Fruit fly (Drosophila melanogaster) whole organism, embryonic: ENCODE results near the gene CG3815.

Source experiments
- CG10366 ChIP-seq: fragments of 200-800 bp; sonication (Bioruptor generic); IDR thresholded peaks from 2 replicates; pipeline ENCODE4 v1.3.6; 2022; ENCODE audit warnings: missing biosample characterization, missing genetic modification characterization
- CG10462 ChIP-seq: fragments of 200-800 bp; sonication (Bioruptor generic); optimal IDR thresholded peaks from 2 replicates; lab custom pipeline; 2016; ENCODE audit warnings: missing biosample characterization, missing genetic modification characterization
- CG12769 ChIP-seq: fragments of 200-800 bp; sonication (Bioruptor generic); optimal IDR thresholded peaks from 2 replicates; lab custom pipeline; 2019; ENCODE audit warnings: missing biosample characterization, mild to moderate bottlenecking, missing genetic modification characterization, moderate library complexity
- CG13775 ChIP-seq: fragments of 200-800 bp; sonication (Bioruptor generic); optimal IDR thresholded peaks from 3 replicates; lab custom pipeline; 2017; ENCODE audit warnings: missing biosample characterization, mild to moderate bottlenecking, missing genetic modification characterization
- CG14860 ChIP-seq: fragments of 200-800 bp; sonication (Bioruptor generic); IDR thresholded peaks from 3 replicates; pipeline ENCODE4 v1.3.6; 2022; ENCODE audit warnings: missing biosample characterization, missing genetic modification characterization; ENCODE audit not compliant: partially characterized antibody
- CG16863 ChIP-seq: fragments of 200-800 bp; sonication (Bioruptor generic); optimal IDR thresholded peaks from 3 replicates; lab custom pipeline; 2016; ENCODE audit warnings: missing biosample characterization, missing genetic modification characterization
- CG17385 ChIP-seq: fragments of 200-800 bp; sonication (Bioruptor generic); optimal IDR thresholded peaks from 3 replicates; lab custom pipeline; 2018; ENCODE audit warnings: missing biosample characterization, mild to moderate bottlenecking, missing genetic modification characterization
- CG1832 ChIP-seq: fragments of 200-800 bp; sonication (Bioruptor generic); optimal IDR thresholded peaks from 2 replicates; lab custom pipeline; 2017; ENCODE audit warnings: missing biosample characterization, mild to moderate bottlenecking, missing genetic modification characterization, inconsistent platforms
- CG2202 ChIP-seq: fragments of 200-800 bp; sonication (Bioruptor generic); optimal IDR thresholded peaks from 2 replicates; lab custom pipeline; 2018; ENCODE audit warnings: missing biosample characterization, mild to moderate bottlenecking, missing genetic modification characterization
- CG32532 ChIP-seq: fragments of 200-800 bp; sonication (Bioruptor generic); IDR thresholded peaks from 2 replicates; pipeline ENCODE4 v1.3.6; 2022; ENCODE audit warnings: missing biosample characterization, missing genetic modification characterization
- CG3407 ChIP-seq: fragments of 200-800 bp; sonication (Bioruptor generic); optimal IDR thresholded peaks from 2 replicates; lab custom pipeline; 2018; ENCODE audit warnings: missing biosample characterization, mild to moderate bottlenecking, missing genetic modification characterization
- CG42726 ChIP-seq: fragments of 200-800 bp; sonication (Bioruptor generic); IDR thresholded peaks from 2 replicates; pipeline ENCODE4 v1.3.6; 2022; ENCODE audit warnings: missing biosample characterization, missing genetic modification characterization; ENCODE audit not compliant: partially characterized antibody
- CG5245 ChIP-seq: fragments of 200-800 bp; sonication (Bioruptor generic); optimal IDR thresholded peaks from 3 replicates; lab custom pipeline; 2016; ENCODE audit warnings: missing biosample characterization, missing genetic modification characterization
- CG6765 ChIP-seq: fragments of 200-800 bp; sonication (Bioruptor generic); optimal IDR thresholded peaks from 3 replicates; lab custom pipeline; 2017; ENCODE audit warnings: missing biosample characterization, mild to moderate bottlenecking, missing genetic modification characterization
- CG6813 ChIP-seq: fragments of 200-800 bp; sonication (Bioruptor generic); optimal IDR thresholded peaks from 2 replicates; lab custom pipeline; 2017; ENCODE audit warnings: missing biosample characterization, missing genetic modification characterization, mild to moderate bottlenecking, moderate library complexity, missing genetic modification reagents
- CG8765 ChIP-seq: fragments of 200-800 bp; sonication (Bioruptor generic); IDR thresholded peaks from 2 replicates; pipeline ENCODE4 v1.3.6; 2022; ENCODE audit warnings: missing biosample characterization, missing genetic modification characterization
- CG8944 ChIP-seq: fragments of 200-800 bp; sonication (Bioruptor generic); optimal IDR thresholded peaks from 3 replicates; lab custom pipeline; 2016; ENCODE audit warnings: missing biosample characterization, missing genetic modification characterization
- CG9609 ChIP-seq: fragments of 200-800 bp; sonication (Bioruptor generic); optimal IDR thresholded peaks from 3 replicates; lab custom pipeline; 2016; ENCODE audit warnings: missing biosample characterization, missing genetic modification characterization
- CG9876 ChIP-seq: fragments of 200-800 bp; sonication (Bioruptor generic); optimal IDR thresholded peaks from 2 replicates; lab custom pipeline; 2016; ENCODE audit warnings: missing biosample characterization, missing genetic modification characterization
- Dek ChIP-seq: fragments of 200-800 bp; sonication (Bioruptor generic); optimal IDR thresholded peaks from 3 replicates; lab custom pipeline; 2019; ENCODE audit warnings: missing biosample characterization, mild to moderate bottlenecking, missing genetic modification characterization, moderate library complexity
- Ets97D ChIP-seq: fragments of 200-800 bp; sonication (Bioruptor generic); optimal IDR thresholded peaks from 3 replicates; lab custom pipeline; 2016; ENCODE audit warnings: missing biosample characterization, missing genetic modification characterization
- Fer1 ChIP-seq: fragments of 200-800 bp; sonication (Bioruptor generic); optimal IDR thresholded peaks from 2 replicates; lab custom pipeline; 2017; ENCODE audit warnings: missing biosample characterization, mild to moderate bottlenecking, missing genetic modification characterization
- GATAe ChIP-seq: fragments of 200-800 bp; sonication (Bioruptor generic); conservative IDR thresholded peaks from 2 replicates; pipeline ENCODE4 v1.3.6; 2022; ENCODE audit warnings: missing biosample characterization, missing genetic modification characterization
- Hand ChIP-seq: fragments of 200-800 bp; sonication (Bioruptor generic); optimal IDR thresholded peaks from 2 replicates; lab custom pipeline; 2017; ENCODE audit warnings: mild to moderate bottlenecking, missing biosample characterization, missing genetic modification reagents, missing genetic modification characterization
- Ptx1 ChIP-seq: fragments of 200-800 bp; sonication (Bioruptor generic); IDR thresholded peaks from 2 replicates; pipeline ENCODE4 v1.3.6; 2022; ENCODE audit warnings: missing biosample characterization, missing genetic modification characterization
- Sin3A ChIP-seq: fragments of >200 bp; optimal IDR thresholded peaks from 2 replicates; lab custom pipeline; 2018
- Sox100B ChIP-seq: fragments of 200-800 bp; sonication (Bioruptor generic); optimal IDR thresholded peaks from 3 replicates; lab custom pipeline; 2018; ENCODE audit warnings: missing biosample characterization, mild to moderate bottlenecking, missing genetic modification characterization
- Xbp1 ChIP-seq: fragments of 200-800 bp; sonication (Bioruptor generic); optimal IDR thresholded peaks from 3 replicates; lab custom pipeline; 2016; ENCODE audit warnings: missing biosample characterization, mild to moderate bottlenecking, missing genetic modification characterization
- ab ChIP-seq: fragments of 200-800 bp; sonication (Bioruptor generic); optimal IDR thresholded peaks from 2 replicates; lab custom pipeline; 2016; ENCODE audit warnings: missing biosample characterization, missing genetic modification characterization
- ash1 ChIP-seq: fragments of 200-800 bp; sonication (Bioruptor generic); optimal IDR thresholded peaks from 2 replicates; lab custom pipeline; 2018; ENCODE audit warnings: missing biosample characterization, mild to moderate bottlenecking, missing genetic modification characterization
- btn ChIP-seq: fragments of 200-800 bp; sonication (Bioruptor generic); optimal IDR thresholded peaks from 2 replicates; lab custom pipeline; 2016; ENCODE audit warnings: missing biosample characterization, missing genetic modification characterization
- cato ChIP-seq: fragments of 200-800 bp; sonication (Bioruptor generic); optimal IDR thresholded peaks from 2 replicates; lab custom pipeline; 2016; ENCODE audit warnings: missing biosample characterization, missing genetic modification characterization, borderline replicate concordance
- danr ChIP-seq: fragments of 200-800 bp; sonication (Bioruptor generic); IDR thresholded peaks from 2 replicates; pipeline ENCODE4 v1.3.6; 2022; ENCODE audit warnings: missing biosample characterization, missing genetic modification characterization
- ems ChIP-seq: fragments of 200-800 bp; sonication (Bioruptor generic); optimal IDR thresholded peaks from 3 replicates; lab custom pipeline; 2016; ENCODE audit warnings: missing biosample characterization, missing genetic modification characterization
- ewg ChIP-seq: fragments of 200-800 bp; sonication (Bioruptor generic); optimal IDR thresholded peaks from 3 replicates; lab custom pipeline; 2017; ENCODE audit warnings: mild to moderate bottlenecking, missing biosample characterization, missing genetic modification reagents, missing genetic modification characterization
- fd96Cb ChIP-seq: fragments of 200-800 bp; sonication (Bioruptor generic); optimal IDR thresholded peaks from 2 replicates; lab custom pipeline; 2018; ENCODE audit warnings: missing biosample characterization, mild to moderate bottlenecking, missing genetic modification characterization, moderate library complexity
- gt ChIP-seq: fragments of 200-800 bp; sonication (Bioruptor generic); IDR thresholded peaks from 2 replicates; pipeline ENCODE4 v1.3.6; 2022; ENCODE audit warnings: missing biosample characterization, missing genetic modification characterization
- h ChIP-seq: fragments of >200 bp; optimal IDR thresholded peaks from 2 replicates; lab custom pipeline; 2017
- hbn ChIP-seq: fragments of 200-800 bp; sonication (Bioruptor generic); IDR thresholded peaks from 2 replicates; pipeline ENCODE4 v1.3.6; 2022; ENCODE audit warnings: missing biosample characterization, missing genetic modification characterization; ENCODE audit not compliant: partially characterized antibody
- ken ChIP-seq: fragments of 200-800 bp; sonication (Bioruptor generic); IDR thresholded peaks from 3 replicates; pipeline ENCODE4 v1.3.6; 2022; ENCODE audit warnings: missing biosample characterization, missing genetic modification characterization
- nerfin-2 ChIP-seq: fragments of 200-800 bp; sonication (Bioruptor generic); IDR thresholded peaks from 2 replicates; pipeline ENCODE4 v1.3.6; 2022; ENCODE audit warnings: missing biosample characterization, missing genetic modification characterization; ENCODE audit not compliant: partially characterized antibody
- onecut ChIP-seq: fragments of 200-800 bp; sonication (Bioruptor generic); IDR thresholded peaks from 2 replicates; pipeline ENCODE4 v1.3.6; 2022; ENCODE audit warnings: missing biosample characterization, missing genetic modification characterization
- run ChIP-seq: fragments of 200-800 bp; sonication (Bioruptor generic); optimal IDR thresholded peaks from 3 replicates; lab custom pipeline; 2018; ENCODE audit warnings: missing biosample characterization, mild to moderate bottlenecking, missing genetic modification characterization
- shn ChIP-seq: fragments of 200-800 bp; sonication (Bioruptor generic); optimal IDR thresholded peaks from 3 replicates; lab custom pipeline; 2016; ENCODE audit warnings: missing biosample characterization, missing genetic modification characterization
- sim ChIP-seq: fragments of 200-800 bp; sonication (Bioruptor generic); IDR thresholded peaks from 2 replicates; pipeline ENCODE4 v1.3.6; 2022; ENCODE audit warnings: missing biosample characterization, missing genetic modification characterization
- sna ChIP-seq: fragments of 200-800 bp; sonication (Bioruptor generic); IDR thresholded peaks from 2 replicates; pipeline ENCODE4 v1.3.6; 2022; ENCODE audit warnings: missing biosample characterization, missing genetic modification characterization; ENCODE audit not compliant: partially characterized antibody
- so ChIP-seq: fragments of 200-800 bp; sonication (Bioruptor generic); IDR thresholded peaks from 3 replicates; pipeline ENCODE4 v1.3.6; 2022; ENCODE audit warnings: missing biosample characterization, missing genetic modification characterization
- toy ChIP-seq: fragments of 200-800 bp; sonication (Bioruptor generic); IDR thresholded peaks from 2 replicates; pipeline ENCODE4 v1.3.6; 2022; ENCODE audit warnings: missing biosample characterization, missing genetic modification characterization
- twi ChIP-seq: fragments of 200-800 bp; optimal IDR thresholded peaks from 2 replicates; lab custom pipeline; 2019; ENCODE audit warnings: missing biosample characterization, mild to moderate bottlenecking, missing genetic modification characterization, moderate library complexity
- wdn ChIP-seq: fragments of 200-800 bp; sonication (Bioruptor generic); IDR thresholded peaks from 2 replicates; pipeline ENCODE4 v1.3.6; 2022; ENCODE audit warnings: missing biosample characterization, missing genetic modification characterization
- zf30C ChIP-seq: fragments of 200-800 bp; sonication (Bioruptor generic); optimal IDR thresholded peaks from 3 replicates; lab custom pipeline; 2018; ENCODE audit warnings: missing biosample characterization, mild to moderate bottlenecking, missing genetic modification characterization

Gene CG3815

dm6 chrX:6265456-6265877, 29.7 kb upstream of the CG3815 start (continued):
- TF ChIP-seq zf30C (no peak), CG3407 (peak; percentile 93), CG9609 (GFP tag; lab: Kevin White, UChicago) (peak; percentile 95), wdn (GFP tag; lab: Robert Waterston, UW) (peak; percentile 91), Xbp1 (GFP tag; lab: Kevin White, UChicago) (peak; percentile 97), CG42726 (GFP tag; lab: Robert Waterston, UW) (no peak), Sin3A (lab: Kevin White, UChicago) (no peak), CG8944 (GFP tag; lab: Kevin White, UChicago) (peak; percentile 95), hbn (GFP tag; lab: Robert Waterston, UW) (no peak), ash1 (no peak), fd96Cb (tag; lab: Kevin White, UChicago) (peak; percentile 97), CG10462 (GFP tag; lab: Kevin White, UChicago) (peak; percentile 92), CG6765 (GFP tag; lab: Kevin White, UChicago) (peak; percentile 89), Ptx1 (GFP tag; lab: Robert Waterston, UW) (peak; percentile 96), danr (GFP tag; lab: Robert Waterston, UW) (peak; percentile 93), CG10366 (peak; percentile 93), shn (peak; percentile 96), sna (GFP tag; lab: Robert Waterston, UW) (0 out of 2 replicates have a peak, but pooled peaks have one; percentile 33), CG5245 (GFP tag; lab: Kevin White, UChicago) (peak; percentile 94), CG12769 (tag; lab: Kevin White, UChicago) (peak; percentile 93), CG13775 (GFP tag; lab: Kevin White, UChicago) (peak; percentile 94), CG1832 (GFP tag; lab: Kevin White, UChicago) (no peak), Ets97D (GFP tag; lab: Kevin White, UChicago) (peak; percentile 84), ken (GFP tag; lab: Robert Waterston, UW) (peak; percentile 95), CG14860 (GFP tag; lab: Robert Waterston, UW) (peak; percentile 52; the same call in 2 of the 3 replicates), CG32532 (GFP tag; lab: Robert Waterston, UW) (peak; percentile 86), onecut (GFP tag; lab: Robert Waterston, UW) (peak; percentile 89), CG8765 (GFP tag; lab: Robert Waterston, UW) (peak; percentile 75), CG17385 (GFP tag; lab: Kevin White, UChicago) (peak; percentile 94), twi (tag; lab: Kevin White, UChicago) (peak; percentile 88), Dek (peak; percentile 90), btn (peak; percentile 92), cato (peak; percentile 95), run (tag; lab: Kevin White, UChicago) (peak; percentile 95), so (GFP tag; lab: Robert Waterston, UW) (peak; percentile 97), Hand (GFP tag; lab: Kevin White, UChicago) (peak; percentile 78), CG2202 (peak; percentile 82), CG16863 (peak; percentile 97), Sox100B (peak; percentile 99), CG6813 (GFP tag; lab: Kevin White, UChicago) (peak; percentile 93), sim (peak; percentile 87), GATAe (GFP tag; lab: Robert Waterston, UW) (peak; percentile 76), gt (GFP tag; lab: Robert Waterston, UW) (peak; percentile 85), Fer1 (GFP tag; lab: Kevin White, UChicago) (peak; percentile 94), ewg (GFP tag; lab: Kevin White, UChicago) (peak; percentile 95), toy (peak; percentile 75; the same call in 1 of the 2 replicates), h (lab: Kevin White, UChicago) (no peak), nerfin-2 (GFP tag; lab: Robert Waterston, UW) (peak; percentile 36; the same call in 1 of the 2 replicates), ems (peak; percentile 96), CG9876 (peak; percentile 90), ab (GFP tag; lab: Kevin White, UChicago) (peak; percentile 92)
